Fruit fly (Drosophila melanogaster): Measurements from ENCODE around the gene sov.

sov gene

dm6 chrX:6719968-6720367 lies 36.2 kb upstream of the sov start (continued):
- TF ChIP-seq CG5953 (GFP tag; IDR thresholded peaks at IDR 0.05) (no peak), Hmr (GFP tag; optimal IDR thresholded peaks at IDR 0.05) (peak; percentile 34), nmo (GFP tag; optimal IDR thresholded peaks at IDR 0.05) (no peak), CG13424 (tag; optimal IDR thresholded peaks at IDR 0.05) (no peak), btn (GFP tag; optimal IDR thresholded peaks at IDR 0.05) (no peak), CG2129 (GFP tag; IDR thresholded peaks at IDR 0.05; ENCODE audit: partially characterized antibody) (no peak), sob (GFP tag; IDR thresholded peaks at IDR 0.05) (peak; percentile 28; the same call in 1 of the 2 replicates), pb (GFP tag; optimal IDR thresholded peaks at IDR 0.05) (no peak), CG3281 (GFP tag; optimal IDR thresholded peaks at IDR 0.05) (peak; percentile 41), Hmx (GFP tag; optimal IDR thresholded peaks at IDR 0.05) (no peak), z (GFP tag; IDR thresholded peaks at IDR 0.05) (peak; percentile 50; the same call in 1 of the 3 replicates), Poxn (GFP tag; IDR thresholded peaks at IDR 0.05) (no peak), Dip2 (GFP tag; IDR thresholded peaks at IDR 0.05) (no peak), CG16813 (GFP tag; IDR thresholded peaks at IDR 0.05; ENCODE audit: partially characterized antibody) (no peak), CG8765 (GFP tag; IDR thresholded peaks at IDR 0.05) (no peak), CG7839 (tag; optimal IDR thresholded peaks at IDR 0.05) (no peak), E2f2 (GFP tag; IDR thresholded peaks at IDR 0.05) (0 out of 2 replicates have a peak, but pooled peaks have one; percentile 18), stc (GFP tag; IDR thresholded peaks at IDR 0.05) (peak; percentile 41; the same call in 1 of the 2 replicates), slbo (GFP tag; IDR thresholded peaks at IDR 0.05) (no peak), E2f1 (GFP tag; IDR thresholded peaks at IDR 0.05) (no peak), CG32767 (GFP tag; IDR thresholded peaks at IDR 0.05) (no peak), CG7786 (GFP tag; optimal IDR thresholded peaks at IDR 0.05) (no peak), Camta (GFP tag; optimal IDR thresholded peaks at IDR 0.05) (no peak), Meics (GFP tag; optimal IDR thresholded peaks at IDR 0.05) (peak; percentile 26)

- TF ChIP-seq CG10654 (GFP tag; optimal IDR thresholded peaks at IDR 0.05) = no peak
- TF ChIP-seq Hr39 (optimal IDR thresholded peaks at IDR 0.05) = peak; percentile 62
- peak; percentile 45; the same call in 1 of the 2 replicates for TF ChIP-seq CG14441 (GFP tag; IDR thresholded peaks at IDR 0.05)
- no peak for TF ChIP-seq E2f1 (GFP tag; IDR thresholded peaks at IDR 0.05)
- TF ChIP-seq Meics (GFP tag; optimal IDR thresholded peaks at IDR 0.05) = no peak
- no peak for TF ChIP-seq chn (GFP tag; optimal IDR thresholded peaks at IDR 0.05)
These were observed 32.5 kb upstream of the sov start for dm6 chrX:6723622-6724021.

- TF ChIP-seq ab (GFP tag; optimal IDR thresholded peaks at IDR 0.05) = no peak
- peak; percentile 36 for TF ChIP-seq stwl (tag; optimal IDR thresholded peaks at IDR 0.05)
- TF ChIP-seq CG32532 (GFP tag; IDR thresholded peaks at IDR 0.05) = no peak
- TF ChIP-seq CG8290 (GFP tag; optimal IDR thresholded peaks at IDR 0.05) = peak; percentile 31
- no peak for TF ChIP-seq CG8290 (tag; optimal IDR thresholded peaks at IDR 0.05)
- TF ChIP-seq pfk (GFP tag; optimal IDR thresholded peaks at IDR 0.05) = peak; percentile 78
- TF ChIP-seq CG11085 (GFP tag; IDR thresholded peaks at IDR 0.05) = no peak
- no peak for TF ChIP-seq grau (tag; optimal IDR thresholded peaks at IDR 0.05)
- 0 out of 2 replicates have a peak, but pooled peaks have one; percentile 37 for TF ChIP-seq CG14441 (GFP tag; IDR thresholded peaks at IDR 0.05)
- TF ChIP-seq CG18011 (GFP tag; optimal IDR thresholded peaks at IDR 0.05) = peak; percentile 94
- TF ChIP-seq Dip2 (GFP tag; IDR thresholded peaks at IDR 0.05) = no peak
These were observed 31.1 kb upstream of the sov start for dm6 chrX:6724904-6725505.
